Worm (Caenorhabditis elegans) whole organism, late embryonic: ENCODE measurements around the gene Y37D8A.2.

Source experiments
- ceh-9 ChIP-seq: sonication (generic microtip); optimal IDR thresholded peaks from 2 replicates; lab custom pipeline; 2016; ENCODE audit warnings: mild to moderate bottlenecking, missing genetic modification characterization, inconsistent platforms, missing compliant biosample characterization
- dve-1 ChIP-seq: sonication (generic microtip); optimal IDR thresholded peaks from 2 replicates; lab custom pipeline; 2017; ENCODE audit warnings: antibody characterized with exemption, mild to moderate bottlenecking, missing genetic modification characterization, missing compliant biosample characterization
- elt-2 ChIP-seq: sonication (generic microtip); optimal IDR thresholded peaks from 2 replicates; lab custom pipeline; 2016; ENCODE audit warnings: missing genetic modification reagents, missing genetic modification characterization, missing compliant biosample characterization
- elt-4 ChIP-seq: sonication (generic microtip); optimal IDR thresholded peaks from 2 replicates; lab custom pipeline; 2016; ENCODE audit warnings: missing genetic modification characterization, missing compliant biosample characterization
- ets-4 ChIP-seq: sonication (generic microtip); optimal IDR thresholded peaks from 2 replicates; lab custom pipeline; 2016; ENCODE audit warnings: missing genetic modification characterization, missing compliant biosample characterization
- eyg-1 ChIP-seq: sonication (generic microtip); optimal IDR thresholded peaks from 2 replicates; lab custom pipeline; 2016; ENCODE audit warnings: missing genotype, missing genetic modification characterization, missing compliant biosample characterization
- fkh-10 ChIP-seq: fragments of 150-350 bp; optimal IDR thresholded peaks from 2 replicates; lab custom pipeline; 2014; ENCODE audit warnings: missing biosample characterization, missing genetic modification reagents, missing genetic modification characterization
- gmeb-2 ChIP-seq: sonication (generic microtip); optimal IDR thresholded peaks from 2 replicates; lab custom pipeline; 2016; ENCODE audit warnings: missing genetic modification characterization, inconsistent platforms, missing compliant biosample characterization
- hlh-6 ChIP-seq: sonication (generic microtip); optimal IDR thresholded peaks from 2 replicates; lab custom pipeline; 2016; ENCODE audit warnings: missing genotype, missing genetic modification characterization, missing compliant biosample characterization
- nhr-11 ChIP-seq: fragments of 150-350 bp; optimal IDR thresholded peaks from 2 replicates; lab custom pipeline; 2014; ENCODE audit warnings: missing biosample characterization, missing genetic modification characterization
- rnt-1 ChIP-seq: sonication (generic microtip); optimal IDR thresholded peaks from 2 replicates; lab custom pipeline; 2016; ENCODE audit warnings: missing genetic modification characterization, missing compliant biosample characterization
- tbx-2 ChIP-seq: sonication (generic microtip); optimal IDR thresholded peaks from 2 replicates; lab custom pipeline; 2016; ENCODE audit warnings: missing genetic modification characterization, missing compliant biosample characterization

DNA sequence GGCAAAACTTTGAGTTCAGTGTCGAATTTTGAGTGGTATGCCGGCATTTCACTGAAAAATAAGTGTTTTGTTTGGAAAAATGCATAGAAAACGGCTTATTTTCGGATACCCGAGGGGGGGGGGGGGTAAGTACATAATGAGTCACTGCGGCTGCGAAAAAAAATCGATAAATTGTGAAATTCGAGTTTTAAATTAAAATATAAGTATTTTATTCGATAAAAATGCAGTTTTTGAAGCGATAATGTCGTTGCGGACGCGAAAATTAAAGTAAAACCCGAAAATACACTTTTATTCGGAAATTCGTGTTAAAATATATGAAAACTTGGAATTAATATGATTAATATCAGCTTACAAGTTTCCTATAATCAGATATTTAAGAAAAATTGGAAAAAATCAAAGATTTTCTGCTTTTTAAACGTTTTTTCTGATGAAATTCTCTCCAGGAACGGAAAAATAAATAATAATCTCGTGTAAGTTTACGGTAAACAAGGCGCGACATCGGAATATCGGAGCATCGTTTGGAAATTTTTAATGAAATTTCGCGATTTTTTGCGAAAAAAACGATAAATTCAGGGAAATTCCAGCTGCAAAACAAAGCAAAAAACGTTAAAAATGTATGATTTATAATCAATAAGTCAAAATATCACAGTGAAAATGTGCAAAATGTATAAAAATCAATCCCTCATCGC lies 1.8 kb upstream of the Y37D8A.2 start, which contains the start of gene arx-5:
- TF ChIP-seq tbx-2 (no peak), ceh-9 (tag; lab: Kevin White, UChicago) (no peak), elt-2 (no peak), dve-1 (no peak), ets-4 (tag; lab: Kevin White, UChicago) (no peak), hlh-6 (tag; lab: Kevin White, UChicago) (no peak), nhr-11 (tag; lab: Kevin White, UChicago) (no peak), fkh-10 (no peak), elt-4 (tag; lab: Kevin White, UChicago) (no peak), rnt-1 (tag; lab: Kevin White, UChicago) (no peak), eyg-1 (no peak), gmeb-2 (tag; lab: Kevin White, UChicago) (no peak)
